Worm (Caenorhabditis elegans) whole organism, young adult: ENCODE measurements around the gene Y66C5A.1.

Source experiments
- B0035.1 ChIP-seq: sonication (generic microtip); optimal IDR thresholded peaks from 2 replicates; lab custom pipeline; 2016; ENCODE audit warnings: missing genetic modification characterization, mild to moderate bottlenecking, missing compliant biosample characterization, missing genotype, missing genetic modification reagents
- C17E4.6 ChIP-seq: fragments of 200-800 bp; sonication (Bioruptor generic); IDR thresholded peaks from 2 replicates; pipeline ENCODE4 v1.3.6; 2022; ENCODE audit warnings: missing genetic modification reagents, missing genetic modification characterization, missing compliant biosample characterization
- D2030.7 ChIP-seq: fragments of 200-800 bp; sonication (Bioruptor generic); IDR thresholded peaks from 2 replicates; pipeline ENCODE4 v1.3.6; 2022; ENCODE audit warnings: missing genetic modification reagents, missing genetic modification characterization, missing compliant biosample characterization
- F10E7.11 ChIP-seq: sonication (generic microtip); optimal IDR thresholded peaks from 2 replicates; lab custom pipeline; 2017; ENCODE audit warnings: mild to moderate bottlenecking, missing genetic modification characterization, moderate library complexity, missing compliant biosample characterization
- F33H1.4 ChIP-seq: fragments of 200-800 bp; sonication (Bioruptor generic); IDR thresholded peaks from 2 replicates; pipeline ENCODE4 v1.3.6; 2022; ENCODE audit warnings: missing genetic modification reagents, missing genetic modification characterization, missing compliant biosample characterization
- F37B4.10 ChIP-seq: fragments of 200-800 bp; sonication (Bioruptor generic); IDR thresholded peaks from 2 replicates; pipeline ENCODE4 v1.3.6; 2022; ENCODE audit warnings: missing genetic modification characterization, missing compliant biosample characterization
- F49E8.2 ChIP-seq: sonication (generic microtip); optimal IDR thresholded peaks from 3 replicates; lab custom pipeline; 2017; ENCODE audit warnings: missing genetic modification characterization, mild to moderate bottlenecking, missing compliant biosample characterization, antibody characterized with exemption, moderate library complexity; ENCODE audit not compliant: insufficient read depth
- F55B11.4 ChIP-seq: sonication (generic microtip); optimal IDR thresholded peaks from 2 replicates; lab custom pipeline; 2016; ENCODE audit warnings: missing compliant biosample characterization, missing genetic modification characterization, borderline replicate concordance; ENCODE audit not compliant: insufficient read depth
- K11D2.4 ChIP-seq: fragments of 200-800 bp; sonication (Bioruptor generic); IDR thresholded peaks from 2 replicates; pipeline ENCODE4 v1.3.6; 2022; ENCODE audit warnings: missing genetic modification reagents, missing genetic modification characterization, missing compliant biosample characterization
- T07F8.4 ChIP-seq: sonication (generic microtip); optimal IDR thresholded peaks from 2 replicates; lab custom pipeline; 2016; ENCODE audit warnings: mild to moderate bottlenecking, missing genetic modification characterization, moderate library complexity, missing compliant biosample characterization
- T26A5.8 ChIP-seq: sonication (generic microtip); optimal IDR thresholded peaks from 2 replicates; lab custom pipeline; 2016; ENCODE audit warnings: missing genetic modification characterization, missing compliant biosample characterization
- Y79H2A.3 ChIP-seq: fragments of 200-800 bp; sonication (Bioruptor generic); conservative IDR thresholded peaks from 2 replicates; pipeline ENCODE4 v1.3.6; 2022; ENCODE audit warnings: missing genetic modification reagents, missing genetic modification characterization, missing compliant biosample characterization
- Y95B8A.8 ChIP-seq: fragments of 200-800 bp; sonication (Bioruptor generic); IDR thresholded peaks from 2 replicates; pipeline ENCODE4 v1.3.6; 2022; ENCODE audit warnings: missing genetic modification reagents, missing genetic modification characterization, missing compliant biosample characterization
- ZK185.1 ChIP-seq: sonication (generic microtip); optimal IDR thresholded peaks from 2 replicates; lab custom pipeline; 2016; ENCODE audit warnings: mild to moderate bottlenecking, missing genetic modification characterization, missing compliant biosample characterization; ENCODE audit not compliant: poor library complexity, severe bottlenecking
- athp-1 ChIP-seq: sonication (generic microtip); optimal IDR thresholded peaks from 2 replicates; lab custom pipeline; 2017; ENCODE audit warnings: mild to moderate bottlenecking, missing genetic modification characterization, missing compliant biosample characterization
- bed-1 ChIP-seq: fragments of 200-800 bp; sonication (Bioruptor generic); IDR thresholded peaks from 2 replicates; pipeline ENCODE4 v1.3.6; 2022; ENCODE audit warnings: missing genetic modification reagents, missing genetic modification characterization, missing compliant biosample characterization
- cebp-1 ChIP-seq, 2 experiments: fragments of 200-800 bp in 1 of 2; sonication (Bioruptor generic) in 1 of 2; sonication (generic microtip) in 1 of 2; IDR thresholded peaks in 1 of 2; optimal IDR thresholded peaks in 1 of 2; 2 replicates each; pipeline versions ENCODE4 v1.3.6 to Lab custom; 2017 to 2022; ENCODE audit warnings: missing compliant biosample characterization in 2 of 2, missing genetic modification characterization in 2 of 2, mild to moderate bottlenecking in 1 of 2, missing genetic modification reagents in 1 of 2, moderate library complexity in 1 of 2
- ceh-58 ChIP-seq: fragments of 200-800 bp; sonication (Bioruptor generic); IDR thresholded peaks from 2 replicates; pipeline ENCODE4 v1.3.6; 2022; ENCODE audit warnings: missing genetic modification characterization, missing compliant biosample characterization
- ceh-91 ChIP-seq: fragments of 200-800 bp; sonication (Bioruptor generic); IDR thresholded peaks from 2 replicates; pipeline ENCODE4 v1.3.6; 2022; ENCODE audit warnings: missing genetic modification reagents, missing genetic modification characterization, missing compliant biosample characterization
- efl-1 ChIP-seq: fragments of 150-350 bp; optimal IDR thresholded peaks from 2 replicates; lab custom pipeline; 2014; ENCODE audit warnings: missing biosample characterization, missing genetic modification reagents, missing genetic modification characterization
- egl-44 ChIP-seq: fragments of 200-800 bp; sonication (Bioruptor generic); IDR thresholded peaks from 2 replicates; pipeline ENCODE4 v1.3.6; 2022; ENCODE audit warnings: missing genetic modification reagents, missing genetic modification characterization, missing compliant biosample characterization
- ets-4 ChIP-seq: fragments of 200-800 bp; sonication (Bioruptor generic); optimal IDR thresholded peaks from 2 replicates; lab custom pipeline; 2018; ENCODE audit warnings: mild to moderate bottlenecking, missing genetic modification characterization, missing compliant biosample characterization
- fkh-3 ChIP-seq: sonication (generic microtip); optimal IDR thresholded peaks from 2 replicates; lab custom pipeline; 2016; ENCODE audit warnings: mild to moderate bottlenecking, missing genetic modification characterization, missing compliant biosample characterization
- hlh-12 ChIP-seq: sonication (generic microtip); optimal IDR thresholded peaks from 2 replicates; lab custom pipeline; 2016; ENCODE audit warnings: missing genetic modification characterization, missing compliant biosample characterization
- let-526 ChIP-seq: fragments of 200-800 bp; sonication (Bioruptor generic); IDR thresholded peaks from 2 replicates; pipeline ENCODE4 v1.3.6; 2022; ENCODE audit warnings: missing genetic modification reagents, missing genetic modification characterization, missing compliant biosample characterization
- lin-35 ChIP-seq, 3 experiments: fragments of 150-350 bp in 2 of 3; sonication (generic microtip) in 1 of 3; optimal IDR thresholded peaks; 2 replicates each; lab custom pipeline; 2014 to 2018; ENCODE audit warnings: missing biosample characterization in 3 of 3, missing genetic modification characterization in 3 of 3, missing genetic modification reagents in 3 of 3
- lin-40 ChIP-seq: sonication (generic microtip); optimal IDR thresholded peaks from 2 replicates; lab custom pipeline; 2016; ENCODE audit warnings: missing genetic modification characterization, mild to moderate bottlenecking, missing compliant biosample characterization, missing genotype, missing genetic modification reagents
- madf-3 ChIP-seq: fragments of 200-800 bp; sonication (Bioruptor generic); IDR thresholded peaks from 2 replicates; pipeline ENCODE4 v1.3.6; 2022; ENCODE audit warnings: missing genetic modification reagents, missing genetic modification characterization, missing compliant biosample characterization
- mes-4 ChIP-seq: sonication (generic microtip); optimal IDR thresholded peaks from 2 replicates; lab custom pipeline; 2016; ENCODE audit warnings: missing genotype, missing genetic modification characterization, missing compliant biosample characterization
- nfya-1 ChIP-seq: sonication (generic microtip); optimal IDR thresholded peaks from 2 replicates; lab custom pipeline; 2017; ENCODE audit warnings: antibody characterized with exemption, missing compliant biosample characterization, missing genetic modification characterization, borderline replicate concordance; ENCODE audit not compliant: insufficient read depth
- pha-4 ChIP-seq: fragments of 150-350 bp; sonication (generic microtip); optimal IDR thresholded peaks from 2 replicates; lab custom pipeline; 2014; ENCODE audit warnings: missing biosample characterization, missing genetic modification reagents, missing genetic modification characterization
- rcor-1 ChIP-seq: fragments of 200-800 bp; sonication (Bioruptor generic); IDR thresholded peaks from 2 replicates; pipeline ENCODE4 v1.3.6; 2022; ENCODE audit warnings: missing genetic modification reagents, missing genetic modification characterization, missing compliant biosample characterization
- repo-1 ChIP-seq: sonication (generic microtip); optimal IDR thresholded peaks from 2 replicates; lab custom pipeline; 2017; ENCODE audit warnings: mild to moderate bottlenecking, missing genetic modification characterization, missing compliant biosample characterization
- sea-2 ChIP-seq: fragments of 200-800 bp; sonication (Bioruptor generic); IDR thresholded peaks from 2 replicates; pipeline ENCODE4 v1.3.6; 2022; ENCODE audit warnings: missing genetic modification characterization, missing compliant biosample characterization
- snpc-3.4 ChIP-seq: sonication (generic microtip); optimal IDR thresholded peaks from 2 replicates; lab custom pipeline; 2017; ENCODE audit warnings: missing genetic modification characterization, mild to moderate bottlenecking, missing compliant biosample characterization, antibody characterized with exemption, moderate library complexity, missing genotype, missing genetic modification reagents
- tlf-1 ChIP-seq: fragments of 200-800 bp; sonication (Bioruptor generic); optimal IDR thresholded peaks from 2 replicates; lab custom pipeline; 2018; ENCODE audit warnings: mild to moderate bottlenecking, missing genetic modification characterization, missing compliant biosample characterization
- unc-130 ChIP-seq: sonication (generic microtip); optimal IDR thresholded peaks from 2 replicates; lab custom pipeline; 2016; ENCODE audit warnings: missing genetic modification reagents, missing genetic modification characterization, missing compliant biosample characterization
- xnd-1 ChIP-seq: sonication (generic microtip); optimal IDR thresholded peaks from 2 replicates; lab custom pipeline; 2016; ENCODE audit warnings: missing genotype, missing genetic modification reagents, missing genetic modification characterization, missing compliant biosample characterization
- zfh-2 ChIP-seq: fragments of 200-800 bp; sonication (Bioruptor generic); conservative IDR thresholded peaks from 2 replicates; pipeline ENCODE4 v1.3.6; 2022; ENCODE audit warnings: missing genetic modification reagents, missing genetic modification characterization, missing compliant biosample characterization
- zim-3 ChIP-seq: sonication (generic microtip); optimal IDR thresholded peaks from 2 replicates; lab custom pipeline; 2017; ENCODE audit warnings: mild to moderate bottlenecking, missing genetic modification characterization, moderate library complexity, missing compliant biosample characterization
- ztf-25 ChIP-seq: fragments of 200-800 bp; sonication (Bioruptor generic); IDR thresholded peaks from 2 replicates; pipeline ENCODE4 v1.3.6; 2022; ENCODE audit warnings: missing genetic modification reagents, missing genetic modification characterization, missing compliant biosample characterization
- ztf-6 ChIP-seq: fragments of 200-800 bp; sonication (Bioruptor generic); IDR thresholded peaks from 2 replicates; pipeline ENCODE4 v1.3.6; 2022; ENCODE audit warnings: missing genetic modification reagents, missing genetic modification characterization, missing compliant biosample characterization

The Y66C5A.1 gene

ce11 chrX:14469284-14469683 is 14.0 kb upstream of the Y66C5A.1 start, which contains the start of gene M163.9:
TSS of gene M163.9 (plus strand) at chrX:14469584.
- TF ChIP-seq let-526 (GFP tag; lab: Robert Waterston, UW) (no peak), ztf-6 (no peak), Y95B8A.8 (GFP tag; lab: Robert Waterston, UW) (no peak), egl-44 (no peak), ets-4 (GFP tag; lab: Kevin White, UChicago) (no peak), bed-1 (GFP tag; lab: Robert Waterston, UW) (no peak), repo-1 (tag; lab: Kevin White, UChicago) (no peak), athp-1 (tag; lab: Kevin White, UChicago) (no peak), sea-2 (no peak), Y79H2A.3 (GFP tag; lab: Robert Waterston, UW) (no peak)

DNA sequence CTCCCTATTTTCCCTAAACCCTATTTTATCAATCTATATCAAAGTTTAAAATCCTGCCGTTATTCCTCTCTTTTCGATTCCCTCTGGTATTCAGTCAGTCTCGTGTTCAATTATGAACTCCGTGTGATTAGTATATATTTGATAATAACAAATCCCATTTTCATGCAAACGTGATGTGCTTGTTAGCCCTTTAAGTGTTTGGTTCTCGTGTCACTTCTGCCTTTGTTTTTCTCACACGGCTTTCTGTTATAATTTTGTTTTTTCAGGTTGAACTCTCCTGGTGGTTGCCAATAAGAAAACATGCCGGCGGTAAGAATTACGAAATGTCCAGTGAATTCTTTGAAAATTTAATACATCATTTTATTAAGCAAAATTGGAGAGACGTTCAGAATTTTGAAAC is 11.2 kb upstream of the Y66C5A.1 start, which contains the start of gene M163.21:
Gene M163.21 (plus strand): TSS at position 301 of the 400 bp plus-strand sequence.
- TF ChIP-seq zfh-2 (GFP tag; lab: Robert Waterston, UW) = no peak
- TF ChIP-seq hlh-12 (tag; lab: Kevin White, UChicago) = no peak
- TF ChIP-seq F33H1.4 (GFP tag; lab: Robert Waterston, UW) = no peak
- TF ChIP-seq, all 124 proteins: peak for 0

- no peak for TF ChIP-seq cebp-1 (GFP tag; IDR thresholded peaks at IDR 0.05; lab: Robert Waterston, UW)
- no peak for TF ChIP-seq cebp-1 (tag; optimal IDR thresholded peaks at IDR 0.05; lab: Kevin White, UChicago)
- no peak for TF ChIP-seq zim-3 (tag; lab: Kevin White, UChicago)
- TF ChIP-seq unc-130 (GFP tag; lab: Kevin White, UChicago) = no peak
- TF ChIP-seq T07F8.4 (tag; lab: Kevin White, UChicago) = no peak
- TF ChIP-seq F55B11.4 = no peak
- no peak for TF ChIP-seq ceh-91
- TF ChIP-seq K11D2.4 (GFP tag; lab: Robert Waterston, UW) = no peak
- no peak for TF ChIP-seq C17E4.6
- no peak for TF ChIP-seq D2030.7 (GFP tag; lab: Robert Waterston, UW)
- TF ChIP-seq madf-3 (GFP tag; lab: Robert Waterston, UW) = no peak
- TF ChIP-seq hlh-12 (tag; lab: Kevin White, UChicago) = no peak
- TF ChIP-seq rcor-1 (GFP tag; lab: Robert Waterston, UW) = no peak
- TF ChIP-seq snpc-3.4 (tag; lab: Kevin White, UChicago) = no peak
Measured at ce11 chrX:14465593-14465992, 10.3 kb upstream of the Y66C5A.1 start, which contains the start of gene M163.22. TSS of gene M163.22 (plus strand) at chrX:14465893.

ce11 chrX:14464513-14464912 is 9.2 kb upstream of the Y66C5A.1 start, which contains the start of gene M163.7:
TSS of gene M163.7 (plus strand) at chrX:14464813.
- TF ChIP-seq K11D2.4 (GFP tag; lab: Robert Waterston, UW) = no peak
- TF ChIP-seq nfya-1 (tag; lab: Kevin White, UChicago) = no peak
- TF ChIP-seq, all 124 proteins: peak for 0

- TF ChIP-seq mes-4 (tag; lab: Kevin White, UChicago) (no peak), let-526 (GFP tag; lab: Robert Waterston, UW) (no peak), xnd-1 (tag; lab: Kevin White, UChicago) (no peak), pha-4 (no peak), F10E7.11 (tag; lab: Kevin White, UChicago) (no peak), tlf-1 (GFP tag; lab: Kevin White, UChicago) (no peak), F37B4.10 (GFP tag; lab: Robert Waterston, UW) (no peak), T26A5.8 (tag; lab: Kevin White, UChicago) (no peak), B0035.1 (tag; lab: Kevin White, UChicago) (no peak), efl-1 (no peak), ztf-25 (GFP tag; lab: Robert Waterston, UW) (no peak), zfh-2 (GFP tag; lab: Robert Waterston, UW) (no peak), lin-35 (GFP tag; optimal IDR thresholded peaks at IDR 0.05; lab: Kevin White, UChicago) (no peak), zim-3 (tag; lab: Kevin White, UChicago) (no peak), fkh-3 (no peak), F49E8.2 (tag; lab: Kevin White, UChicago) (no peak), ceh-58 (no peak), lin-40 (tag; lab: Kevin White, UChicago) (no peak), ZK185.1 (tag; lab: Kevin White, UChicago) (no peak)
Measured at ce11 chrX:14460412-14460811, 5.1 kb upstream of the Y66C5A.1 start, which contains the start of gene Y66C5A.2. TSS of gene Y66C5A.2 (plus strand) at chrX:14460712.
